Worm (Caenorhabditis elegans) whole organism, mixed stage, embryonic: ENCODE measurements around the gene F42A10.7.

Experiments used
- bed-3 ChIP-seq: fragments of 200-800 bp; sonication (Bioruptor generic); optimal IDR thresholded peaks from 3 replicates; lab custom pipeline; 2018; ENCODE audit warnings: mild to moderate bottlenecking, missing genetic modification characterization, moderate library complexity, missing compliant biosample characterization
- ceh-43 ChIP-seq: fragments of 200-800 bp; sonication (Bioruptor generic); optimal IDR thresholded peaks from 2 replicates; lab custom pipeline; 2018; ENCODE audit warnings: mild to moderate bottlenecking, missing genetic modification characterization, moderate library complexity, missing compliant biosample characterization
- ceh-83 ChIP-seq: fragments of 200-800 bp; sonication (Bioruptor generic); optimal IDR thresholded peaks from 2 replicates; lab custom pipeline; 2018; ENCODE audit warnings: mild to moderate bottlenecking, missing genetic modification characterization, missing compliant biosample characterization
- hlh-1 ChIP-seq: fragments of 150-350 bp; optimal IDR thresholded peaks from 2 replicates; lab custom pipeline; 2014; ENCODE audit warnings: missing biosample characterization, missing genetic modification reagents, missing genetic modification characterization
- lin-13 ChIP-seq: fragments of 150-350 bp; optimal IDR thresholded peaks from 2 replicates; lab custom pipeline; 2014; ENCODE audit warnings: missing biosample characterization, missing genetic modification characterization
- lin-32 ChIP-seq: fragments of 200-800 bp; sonication (Bioruptor generic); optimal IDR thresholded peaks from 2 replicates; lab custom pipeline; 2018; ENCODE audit warnings: mild to moderate bottlenecking, missing genetic modification characterization, missing compliant biosample characterization
- lsy-2 ChIP-seq: fragments of 150-350 bp; optimal IDR thresholded peaks from 2 replicates; lab custom pipeline; 2014; ENCODE audit warnings: missing biosample characterization, missing genetic modification characterization
- mab-5 ChIP-seq: fragments of 150-350 bp; optimal IDR thresholded peaks from 2 replicates; lab custom pipeline; 2014; ENCODE audit warnings: missing biosample characterization, missing genetic modification characterization
- nhr-237 ChIP-seq: fragments of 150-350 bp; optimal IDR thresholded peaks from 2 replicates; lab custom pipeline; 2014; ENCODE audit warnings: missing biosample characterization, missing genetic modification characterization
- nhr-28 ChIP-seq: fragments of 150-350 bp; optimal IDR thresholded peaks from 2 replicates; lab custom pipeline; 2014; ENCODE audit warnings: missing biosample characterization, missing genetic modification characterization
- sem-2 ChIP-seq: fragments of 200-800 bp; sonication (Bioruptor generic); optimal IDR thresholded peaks from 2 replicates; lab custom pipeline; 2018; ENCODE audit warnings: mild to moderate bottlenecking, missing genetic modification characterization, missing compliant biosample characterization
- snpc-4 ChIP-seq: fragments of 150-350 bp; optimal IDR thresholded peaks from 2 replicates; lab custom pipeline; 2014; ENCODE audit warnings: missing biosample characterization, missing genetic modification characterization
- unc-62 ChIP-seq: fragments of 150-350 bp; optimal IDR thresholded peaks from 2 replicates; lab custom pipeline; 2014; ENCODE audit warnings: missing biosample characterization, missing genetic modification reagents, missing genetic modification characterization

- TF ChIP-seq nhr-237 (tag; lab: Kevin White, UChicago) (no peak), hlh-1 (tag; lab: Kevin White, UChicago) (no peak), ceh-83 (GFP tag; lab: Kevin White, UChicago) (no peak), snpc-4 (tag; lab: Kevin White, UChicago) (no peak), bed-3 (GFP tag; lab: Kevin White, UChicago) (no peak), lin-32 (GFP tag; lab: Kevin White, UChicago) (no peak), sem-2 (GFP tag; lab: Kevin White, UChicago) (no peak), ceh-43 (GFP tag; lab: Kevin White, UChicago) (no peak), mab-5 (tag; lab: Kevin White, UChicago) (no peak), unc-62 (no peak), lsy-2 (no peak), lin-13 (tag; lab: Kevin White, UChicago) (no peak), nhr-28 (tag; lab: Kevin White, UChicago) (no peak)
Measured at ce11 chrIII:6176172-6176571, 2.3 kb downstream of the F42A10.7 start.
